Fruit fly (Drosophila melanogaster): ENCODE results near the gene CG17593.

dm6 chr2L:3485506-3485905, 29.2 kb upstream of the CG17593 start:
- TF ChIP-seq EcR (GFP tag; optimal IDR thresholded peaks at IDR 0.05) = no peak
- TF ChIP-seq usp (GFP tag; optimal IDR thresholded peaks at IDR 0.05) = no peak
- no peak for TF ChIP-seq psq (optimal IDR thresholded peaks at IDR 0.05)
